Worm (Caenorhabditis elegans): ENCODE results near the gene D1054.1.

The D1054.1 gene

DNA sequence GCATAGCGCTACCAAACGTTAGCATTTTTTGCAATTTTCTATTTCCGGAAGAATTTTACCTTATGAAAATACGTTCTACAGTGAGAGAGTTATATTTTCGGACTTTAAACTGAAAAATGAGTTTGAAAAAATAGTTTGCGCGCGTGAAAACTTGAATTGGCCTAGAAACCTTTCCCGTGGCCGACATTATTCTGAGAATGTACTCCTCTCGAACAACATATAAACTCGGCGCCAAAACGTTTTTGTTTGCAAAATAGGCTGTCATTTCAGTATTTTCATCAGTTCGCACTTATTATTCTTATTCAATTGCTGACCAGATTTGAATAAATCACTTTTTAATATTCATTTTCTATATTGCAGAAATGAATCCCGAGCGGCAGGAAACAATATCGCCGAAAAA lies 33.3 kb downstream of the D1054.1 start, which contains the start of the genes mre-11 and wdr-5.3:
TSS of gene mre-11 (minus strand) at position 113 of the 400 bp plus-strand sequence.
TSS of gene wdr-5.3 (plus strand) at position 361 of the 400 bp plus-strand sequence.
- no peak for TF ChIP-seq unc-62 (GFP tag; optimal IDR thresholded peaks at IDR 0.05)

DNA sequence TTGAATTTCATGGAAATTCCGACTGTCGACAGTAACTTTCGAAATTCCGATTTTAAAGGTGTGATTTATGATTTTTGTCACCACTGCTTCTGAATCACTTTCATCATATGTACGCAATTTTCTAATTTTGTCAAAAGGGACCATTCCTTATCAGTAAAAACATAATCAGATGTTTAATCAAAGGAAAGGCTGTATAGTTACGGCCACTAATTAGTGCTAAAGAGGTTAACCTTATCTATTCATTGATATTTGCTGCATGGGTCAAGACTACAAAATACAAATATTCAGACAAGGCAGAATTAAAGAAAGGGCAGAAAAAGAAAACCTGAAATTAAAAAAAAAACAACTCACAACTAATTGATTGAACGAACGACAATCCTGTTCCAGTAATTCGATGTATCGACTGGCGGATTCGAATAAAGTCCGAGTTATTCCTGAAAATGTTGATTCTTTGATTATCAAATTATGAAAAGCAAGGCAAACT lies 38.0 kb downstream of the D1054.1 start, which contains the start of gene T28B11.1:
TSS of gene T28B11.1 (minus strand) at position 434 of the 484 bp plus-strand sequence.
- no peak for TF ChIP-seq unc-62 (GFP tag; optimal IDR thresholded peaks at IDR 0.05)

DNA sequence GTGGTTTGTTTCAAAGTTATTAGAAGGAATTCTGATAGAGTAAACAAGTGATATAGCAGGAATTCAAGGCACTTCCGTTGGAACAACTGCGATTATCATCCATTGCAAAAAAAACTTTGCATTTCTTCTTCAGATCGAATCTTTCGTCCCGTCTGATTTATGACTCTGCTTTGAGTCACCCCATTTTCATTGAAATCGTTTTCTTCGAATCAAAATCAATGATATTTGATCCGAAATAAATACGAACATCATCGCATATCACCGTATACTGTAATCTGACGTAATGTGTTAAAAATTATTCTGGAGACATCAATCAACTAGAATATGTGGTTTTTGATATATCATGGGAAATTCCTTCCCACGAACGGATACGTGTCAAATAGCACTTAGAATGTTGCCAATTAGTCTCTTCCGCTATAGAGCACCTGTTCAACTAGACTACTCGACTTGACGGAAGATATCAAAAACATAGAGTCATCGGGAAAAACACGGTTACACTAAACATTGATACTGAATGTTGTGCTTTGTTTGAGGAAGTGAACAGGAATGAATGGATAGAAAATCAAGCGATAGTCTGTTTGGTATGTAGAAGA lies 39.1 kb downstream of the D1054.1 start:
- no peak for TF ChIP-seq unc-62 (GFP tag; optimal IDR thresholded peaks at IDR 0.05)

DNA sequence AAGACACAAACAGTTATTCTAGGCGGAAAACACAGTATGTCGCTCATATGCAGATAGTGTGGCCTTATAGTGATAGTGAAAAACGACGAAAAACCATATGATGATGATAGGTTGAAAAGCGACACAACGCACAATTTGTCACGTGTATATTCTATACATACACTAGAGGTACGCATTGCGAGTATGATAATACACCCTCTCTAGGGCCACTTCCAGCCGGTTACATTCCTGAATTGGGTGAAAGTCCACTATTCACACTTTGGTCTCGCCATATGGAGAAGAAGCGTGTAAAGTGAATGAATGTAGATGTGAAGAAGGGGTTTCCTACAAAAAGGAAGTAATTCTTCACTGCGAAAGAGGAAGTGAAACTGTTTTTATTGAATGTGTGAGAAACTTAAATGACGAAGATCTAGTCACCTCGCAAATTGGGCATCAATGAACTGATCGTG lies 40.5 kb downstream of the D1054.1 start:
- TF ChIP-seq unc-62 (GFP tag; optimal IDR thresholded peaks at IDR 0.05): no peak

DNA sequence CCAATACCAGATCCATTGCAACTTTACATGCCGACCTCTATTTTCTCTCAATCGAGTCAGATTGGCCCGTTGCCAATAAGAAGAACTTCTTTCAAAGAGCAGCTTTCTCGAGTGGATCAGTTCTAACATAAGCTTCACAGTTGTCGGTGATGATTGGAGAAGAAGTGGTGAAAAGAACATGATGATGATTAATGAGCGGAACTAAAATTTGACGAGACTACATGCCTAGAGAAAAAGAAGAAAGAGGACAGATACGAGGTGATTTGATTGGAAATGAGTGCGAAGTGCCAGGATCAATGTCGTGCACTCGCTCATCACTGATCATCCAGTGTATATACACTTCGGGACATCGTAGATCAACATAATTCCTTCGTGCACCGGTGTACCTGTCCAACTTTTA lies 42.4 kb downstream of the D1054.1 start:
- no peak for TF ChIP-seq unc-62 (GFP tag; optimal IDR thresholded peaks at IDR 0.05)

DNA sequence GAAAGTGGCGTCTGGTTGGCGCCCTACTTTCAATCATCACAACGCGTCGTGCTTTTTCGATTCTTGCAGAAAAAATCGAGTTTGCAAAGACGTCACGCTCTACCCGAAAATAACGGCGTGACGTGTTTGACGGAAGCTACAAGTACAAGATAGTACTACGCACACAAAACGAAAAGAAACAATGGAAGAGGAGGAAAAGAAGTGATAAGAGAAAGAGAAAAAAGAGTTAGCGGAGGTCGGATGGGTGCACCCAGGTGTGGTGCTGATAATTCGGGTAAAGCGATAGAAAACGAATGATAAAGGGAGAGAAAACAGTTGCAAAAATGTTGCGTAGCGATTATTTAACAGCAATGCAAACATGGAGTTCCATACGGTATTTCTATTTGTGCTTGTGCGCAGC lies 43.3 kb downstream of the D1054.1 start:
- TF ChIP-seq unc-62 (GFP tag; optimal IDR thresholded peaks at IDR 0.05): no peak

DNA sequence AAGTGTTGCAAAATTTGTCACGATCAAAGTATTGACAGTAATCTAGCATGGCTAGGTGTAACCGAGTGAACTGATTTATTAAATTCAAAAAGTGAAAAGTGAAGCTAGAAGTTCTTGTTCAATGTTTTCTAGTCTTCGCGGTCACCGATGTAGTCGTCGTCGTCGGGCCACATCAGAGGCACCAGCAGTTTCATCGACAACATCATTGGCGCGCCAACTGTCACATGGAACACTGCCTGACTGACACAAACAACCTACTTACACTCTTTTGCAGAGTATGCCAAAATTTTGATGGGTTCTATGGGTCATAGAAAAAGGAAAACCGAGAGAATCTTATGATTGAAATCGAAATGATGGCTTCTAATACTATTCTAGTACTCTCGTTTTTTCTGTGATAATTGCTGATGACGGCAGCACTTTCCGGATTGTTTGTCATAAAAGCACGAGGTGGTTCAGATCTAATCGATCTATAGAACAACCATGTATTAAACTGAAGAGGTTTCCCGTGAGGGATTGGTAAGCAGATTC lies 44.5 kb downstream of the D1054.1 start:
- no peak for TF ChIP-seq unc-62 (GFP tag; optimal IDR thresholded peaks at IDR 0.05)

DNA sequence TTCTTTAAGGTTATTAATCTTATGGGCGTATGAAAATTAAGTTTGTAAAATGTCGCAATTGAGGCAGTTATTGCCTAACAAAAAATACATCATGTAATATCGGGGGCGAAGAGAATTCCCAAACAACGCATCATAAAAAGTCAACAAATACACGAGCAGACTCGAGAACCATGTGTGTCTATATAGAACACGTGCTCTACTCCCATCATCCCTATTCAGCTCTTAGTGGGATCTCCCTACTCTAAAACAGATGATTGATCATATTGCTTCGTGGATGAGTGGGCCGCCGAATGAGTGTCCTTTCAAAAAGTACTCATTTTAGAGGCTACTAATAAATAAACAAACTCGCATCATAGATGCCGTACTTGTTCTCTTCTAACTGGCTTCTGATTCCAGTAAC lies 45.5 kb downstream of the D1054.1 start:
- no peak for TF ChIP-seq unc-62 (GFP tag; optimal IDR thresholded peaks at IDR 0.05)

DNA sequence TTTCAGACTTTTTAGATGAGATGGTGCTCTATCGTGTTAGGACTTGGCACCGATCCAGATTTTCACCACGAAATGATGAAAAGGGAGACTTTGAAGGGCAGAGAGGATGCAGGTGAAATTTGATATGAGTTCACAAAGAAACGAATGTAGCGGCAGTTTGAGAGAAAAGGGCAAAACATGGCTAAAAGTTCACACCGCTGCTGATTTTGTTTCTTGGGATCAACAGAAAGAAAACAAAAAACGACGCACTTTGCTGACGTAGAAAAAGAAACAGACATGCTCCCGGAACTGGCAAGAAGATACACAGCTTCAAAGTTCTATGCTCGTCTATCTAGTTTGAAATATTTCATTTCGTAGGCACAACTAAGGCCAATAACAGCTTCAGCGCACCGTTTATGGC lies 46.4 kb downstream of the D1054.1 start:
- TF ChIP-seq unc-62 (GFP tag; optimal IDR thresholded peaks at IDR 0.05): no peak

DNA sequence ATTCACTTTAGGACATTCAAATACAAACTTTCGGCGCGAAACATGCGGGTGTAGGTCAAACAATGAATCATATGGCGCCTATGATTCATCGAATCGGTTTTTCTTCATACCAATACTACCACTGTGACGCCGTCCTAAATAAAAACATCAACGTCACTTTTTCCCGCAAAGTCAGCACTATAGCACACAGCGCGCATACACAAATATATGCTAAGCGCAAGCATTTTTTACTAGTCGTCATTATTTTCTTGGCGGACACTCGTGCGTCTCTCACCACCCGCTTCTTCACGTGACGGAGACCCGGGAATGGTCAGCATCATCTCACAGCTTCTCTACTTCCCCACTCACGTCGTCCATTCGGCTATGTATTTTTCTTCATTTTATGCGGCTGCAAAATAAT lies 46.8 kb downstream of the D1054.1 start:
- no peak for TF ChIP-seq unc-62 (GFP tag; optimal IDR thresholded peaks at IDR 0.05)

DNA sequence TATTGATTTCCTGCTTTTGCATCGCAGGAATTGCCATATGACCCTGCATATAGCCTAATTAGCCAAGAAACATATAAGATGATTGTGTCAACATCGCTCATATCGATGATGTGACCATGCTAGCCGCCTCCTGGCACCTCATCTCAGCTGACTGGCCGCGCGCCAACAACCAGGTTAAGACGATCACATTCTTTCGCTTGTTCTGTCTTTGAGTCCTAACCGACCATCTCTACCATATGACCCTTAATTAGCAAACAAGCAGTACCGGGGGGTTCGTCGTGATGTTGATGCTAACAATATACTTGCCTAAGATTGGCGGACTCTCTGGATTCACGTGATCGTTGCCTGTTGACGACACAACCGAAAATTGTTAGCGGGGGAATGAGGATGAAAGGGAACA lies 47.4 kb downstream of the D1054.1 start:
- TF ChIP-seq unc-62 (GFP tag; optimal IDR thresholded peaks at IDR 0.05): no peak

DNA sequence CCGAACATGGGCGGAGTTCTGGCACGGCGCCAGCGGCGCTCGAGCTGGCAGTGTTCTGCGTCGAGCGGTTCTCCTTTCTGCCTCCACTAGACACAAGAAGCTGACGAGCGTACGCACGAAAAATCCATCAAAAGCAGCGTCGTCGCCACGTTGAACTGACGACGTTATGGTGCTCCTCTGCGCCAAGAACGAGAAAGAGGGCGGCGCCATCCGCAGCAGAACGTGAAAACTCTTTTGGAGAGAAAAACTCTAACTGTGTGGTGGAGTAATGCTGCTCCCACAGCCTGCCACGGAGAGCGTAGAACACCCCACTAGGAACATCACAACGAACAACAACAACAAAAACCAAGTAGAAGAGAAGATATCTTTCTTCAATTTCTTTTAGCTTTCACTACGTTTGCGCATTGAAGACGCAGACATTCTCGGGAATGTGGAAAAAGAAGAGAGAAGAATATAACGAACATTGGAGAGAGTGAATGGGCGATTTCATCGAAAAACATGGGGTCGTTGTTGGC lies 48.0 kb downstream of the D1054.1 start:
- TF ChIP-seq unc-62 (GFP tag; optimal IDR thresholded peaks at IDR 0.05): no peak

DNA sequence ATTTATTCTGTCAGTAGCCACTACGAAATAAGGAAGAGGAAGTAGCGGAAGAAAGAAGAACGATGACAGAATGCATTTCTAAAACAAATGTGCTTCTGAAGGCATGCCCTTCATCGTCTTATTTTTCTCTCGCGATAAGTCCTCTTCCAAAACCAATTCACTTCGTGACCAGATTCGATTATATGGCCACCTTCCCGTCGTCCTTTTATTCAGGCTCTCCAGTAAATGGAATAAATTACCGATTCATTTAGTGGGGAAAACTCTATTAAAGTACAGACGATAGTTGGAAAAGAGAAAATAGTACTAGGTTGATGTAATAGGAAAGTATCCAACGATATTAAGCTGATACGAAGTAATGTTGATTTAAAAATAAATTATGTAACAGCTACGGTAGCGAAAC lies 48.7 kb downstream of the D1054.1 start:
- no peak for TF ChIP-seq unc-62 (GFP tag; optimal IDR thresholded peaks at IDR 0.05)

DNA sequence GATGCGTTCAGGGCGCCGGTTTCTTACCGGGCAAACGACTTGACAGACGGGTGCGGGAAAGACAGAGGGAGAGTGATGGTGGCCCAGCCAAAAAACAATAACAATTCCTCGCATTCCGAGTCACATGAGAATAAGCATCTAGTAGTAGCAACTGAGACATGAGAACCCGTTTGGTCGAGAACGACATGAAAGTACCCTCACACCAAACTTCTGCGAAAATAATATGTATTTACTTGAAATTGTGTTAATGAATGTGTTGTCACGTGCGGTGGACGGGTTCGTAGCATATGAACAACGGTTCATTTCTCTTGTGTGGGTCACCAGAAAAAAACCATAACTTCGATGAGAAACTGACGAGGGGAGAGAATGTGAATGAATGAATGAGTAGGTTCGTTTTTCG lies 49.1 kb downstream of the D1054.1 start:
- no peak for TF ChIP-seq unc-62 (GFP tag; optimal IDR thresholded peaks at IDR 0.05)

DNA sequence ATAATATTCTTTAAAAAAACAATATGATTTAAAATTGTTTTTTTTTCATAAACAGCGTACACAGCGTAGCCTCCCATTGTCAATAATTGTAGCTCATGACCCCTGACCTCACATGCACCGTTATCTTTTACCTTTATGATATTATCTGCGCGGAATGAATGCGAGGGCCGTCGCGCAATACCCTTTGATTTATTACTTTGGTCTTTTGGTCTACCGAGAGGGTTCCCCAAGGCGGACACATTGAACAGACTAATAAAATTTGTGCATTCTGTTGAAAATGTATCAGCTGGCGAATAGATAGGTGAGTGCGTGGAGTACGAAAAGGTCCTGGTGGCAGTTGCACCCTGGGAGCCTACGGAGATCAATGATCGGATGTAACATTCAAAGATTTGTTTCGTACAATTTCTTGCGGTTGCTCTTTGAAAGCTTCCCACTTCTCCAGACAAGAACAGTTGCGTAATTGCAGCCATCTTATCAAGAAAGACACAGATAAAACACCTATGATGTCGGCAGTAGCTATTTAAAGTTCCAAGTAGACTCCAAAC lies 49.6 kb downstream of the D1054.1 start:
- no peak for TF ChIP-seq unc-62 (GFP tag; optimal IDR thresholded peaks at IDR 0.05)

DNA sequence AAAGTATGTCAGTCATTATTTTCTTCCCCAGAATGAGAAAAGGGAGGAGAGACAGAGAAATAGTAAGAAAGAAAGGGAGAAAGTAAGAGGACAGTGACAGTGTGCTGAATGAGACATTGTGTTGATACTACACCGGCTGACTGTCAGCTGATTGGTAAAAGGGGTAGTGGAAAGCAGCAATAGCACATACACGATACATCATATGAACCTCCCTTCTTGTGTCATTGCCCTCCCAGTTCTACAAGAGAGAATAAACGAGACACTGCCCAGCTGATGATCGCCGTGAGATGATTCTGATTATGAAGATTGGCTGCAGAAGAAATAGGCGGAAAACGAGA lies 50.2 kb downstream of the D1054.1 start:
- no peak for TF ChIP-seq unc-62 (GFP tag; optimal IDR thresholded peaks at IDR 0.05)

All from whole organism, dauer.